Fruit fly (Drosophila melanogaster) whole organism, embryonic: ENCODE results near the gene CG12951.

Source experiments
- B-H2 ChIP-seq: fragments of 200-800 bp; sonication (Bioruptor generic); optimal IDR thresholded peaks from 2 replicates; lab custom pipeline; 2018; ENCODE audit warnings: missing biosample characterization, mild to moderate bottlenecking, missing genetic modification characterization
- Blimp-1 ChIP-seq: fragments of 200-800 bp; sonication (Bioruptor generic); optimal IDR thresholded peaks from 3 replicates; lab custom pipeline; 2018; ENCODE audit warnings: missing biosample characterization, missing genetic modification characterization, mild to moderate bottlenecking, moderate library complexity, missing genetic modification reagents
- CG10979 ChIP-seq: fragments of 200-800 bp; sonication (Bioruptor generic); optimal IDR thresholded peaks from 2 replicates; lab custom pipeline; 2018; ENCODE audit warnings: missing biosample characterization, mild to moderate bottlenecking, missing genetic modification characterization, moderate library complexity
- CG11696 ChIP-seq: fragments of 200-800 bp; sonication (Bioruptor generic); IDR thresholded peaks from 2 replicates; pipeline ENCODE4 v1.3.6; 2022; ENCODE audit warnings: missing biosample characterization, missing genetic modification characterization
- CG12769 ChIP-seq: fragments of 200-800 bp; sonication (Bioruptor generic); optimal IDR thresholded peaks from 2 replicates; lab custom pipeline; 2019; ENCODE audit warnings: missing biosample characterization, mild to moderate bottlenecking, missing genetic modification characterization, moderate library complexity
- CG15479 ChIP-seq: fragments of 200-800 bp; sonication (Bioruptor generic); optimal IDR thresholded peaks from 3 replicates; lab custom pipeline; 2019; ENCODE audit warnings: missing biosample characterization, mild to moderate bottlenecking, missing genetic modification characterization, moderate library complexity
- CG15601 ChIP-seq: fragments of 200-800 bp; sonication (Bioruptor generic); optimal IDR thresholded peaks from 3 replicates; lab custom pipeline; 2019; ENCODE audit warnings: missing biosample characterization, mild to moderate bottlenecking, missing genetic modification characterization, moderate library complexity
- CG1647 ChIP-seq: fragments of 200-800 bp; sonication (Bioruptor generic); optimal IDR thresholded peaks from 3 replicates; lab custom pipeline; 2016; ENCODE audit warnings: missing biosample characterization, missing genetic modification characterization
- CG2116 ChIP-seq: fragments of 200-800 bp; sonication (Bioruptor generic); optimal IDR thresholded peaks from 3 replicates; lab custom pipeline; 2018; ENCODE audit warnings: missing biosample characterization, mild to moderate bottlenecking, missing genetic modification characterization
- CG31441 ChIP-seq: fragments of 200-800 bp; sonication (Bioruptor generic); IDR thresholded peaks from 2 replicates; pipeline ENCODE4 v1.3.6; 2022; ENCODE audit warnings: missing biosample characterization, missing genetic modification characterization
- CG3726 ChIP-seq: fragments of 200-800 bp; sonication (Bioruptor generic); IDR thresholded peaks from 3 replicates; pipeline ENCODE4, ENCODE4 v1.3.6; 2022; ENCODE audit warnings: missing biosample characterization, missing genetic modification characterization
- CG4617 ChIP-seq: fragments of 200-800 bp; sonication (Bioruptor generic); optimal IDR thresholded peaks from 3 replicates; lab custom pipeline; 2016; ENCODE audit warnings: missing biosample characterization, missing genetic modification characterization, borderline replicate concordance
- CG5953 ChIP-seq: fragments of 200-800 bp; sonication (Bioruptor generic); IDR thresholded peaks from 2 replicates; pipeline ENCODE4 v1.3.6; 2022; ENCODE audit warnings: missing biosample characterization, missing genetic modification characterization
- CG7372 ChIP-seq: fragments of 200-800 bp; sonication (Bioruptor generic); IDR thresholded peaks from 2 replicates; pipeline ENCODE4 v1.3.6; 2022; ENCODE audit warnings: missing biosample characterization, missing genetic modification characterization
- CG8924 ChIP-seq: fragments of 200-800 bp; optimal IDR thresholded peaks from 3 replicates; lab custom pipeline; 2019; ENCODE audit warnings: missing biosample characterization, mild to moderate bottlenecking, missing genetic modification characterization, moderate library complexity
- CG9797 ChIP-seq: fragments of 200-800 bp; sonication (Bioruptor generic); optimal IDR thresholded peaks from 3 replicates; lab custom pipeline; 2018; ENCODE audit warnings: missing biosample characterization, mild to moderate bottlenecking, missing genetic modification characterization
- CHES-1-like ChIP-seq: fragments of 200-800 bp; sonication (Bioruptor generic); optimal IDR thresholded peaks from 2 replicates; lab custom pipeline; 2016; ENCODE audit warnings: missing biosample characterization, missing genetic modification characterization
- D ChIP-seq, 2 experiments: fragments of 200-800 bp in 1 of 2; fragments of >200 bp in 1 of 2; sonication (Bioruptor generic) in 1 of 2; optimal IDR thresholded peaks; 2 replicates in 1 of 2; 3 replicates in 1 of 2; lab custom pipeline; 2017; ENCODE audit warnings: mild to moderate bottlenecking in 1 of 2, missing biosample characterization in 1 of 2, missing genetic modification characterization in 1 of 2, missing genetic modification reagents in 1 of 2
- Dbx ChIP-seq: fragments of 200-800 bp; sonication (Bioruptor generic); IDR thresholded peaks from 3 replicates; pipeline ENCODE4 v1.3.6; 2022; ENCODE audit warnings: missing biosample characterization, missing genetic modification characterization
- Dfd ChIP-seq, 2 experiments: fragments of >200 bp; optimal IDR thresholded peaks; 2 replicates each; lab custom pipeline; 2017; ENCODE audit warnings: missing biosample characterization in 2 of 2, missing genetic modification characterization in 2 of 2
- Doc2 ChIP-seq: fragments of 200-800 bp; sonication (Bioruptor generic); IDR thresholded peaks from 2 replicates; pipeline ENCODE4 v1.3.6; 2022; ENCODE audit warnings: missing biosample characterization, missing genetic modification characterization
- ERR ChIP-seq: fragments of 200-800 bp; sonication (Bioruptor generic); optimal IDR thresholded peaks from 2 replicates; lab custom pipeline; 2016; ENCODE audit warnings: missing biosample characterization, missing genetic modification characterization
- Eip74EF ChIP-seq, 2 experiments: fragments of 200-800 bp in 1 of 2; fragments of >200 bp in 1 of 2; sonication (Bioruptor generic) in 1 of 2; optimal IDR thresholded peaks; 2 replicates each; lab custom pipeline; 2017 to 2019; ENCODE audit warnings: missing biosample characterization in 2 of 2, missing genetic modification characterization in 2 of 2, mild to moderate bottlenecking in 1 of 2, moderate library complexity in 1 of 2
- Gsc ChIP-seq: fragments of 200-800 bp; sonication (Bioruptor generic); IDR thresholded peaks from 2 replicates; pipeline ENCODE4 v1.3.6; 2022; ENCODE audit warnings: missing biosample characterization, missing genetic modification characterization
- HLH54F ChIP-seq: fragments of 200-800 bp; sonication (Bioruptor generic); optimal IDR thresholded peaks from 3 replicates; lab custom pipeline; 2016; ENCODE audit warnings: missing biosample characterization, missing genetic modification characterization
- HmgZ ChIP-seq: fragments of 200-800 bp; sonication (Bioruptor generic); optimal IDR thresholded peaks from 2 replicates; lab custom pipeline; 2018; ENCODE audit warnings: missing biosample characterization, mild to moderate bottlenecking, missing genetic modification characterization
- Hr3 ChIP-seq: fragments of 200-800 bp; sonication (Bioruptor generic); optimal IDR thresholded peaks from 3 replicates; lab custom pipeline; 2016; ENCODE audit warnings: missing biosample characterization, missing genetic modification characterization
- Hr39 ChIP-seq: fragments of >200 bp; optimal IDR thresholded peaks from 2 replicates; lab custom pipeline; 2017
- Med ChIP-seq: fragments of 200-800 bp; sonication (Bioruptor generic); peaks from one replicate; lab custom pipeline; 2016; ENCODE audit warnings: missing biosample characterization, missing genetic modification characterization, mild to moderate bottlenecking, inconsistent platforms, moderate library complexity
- NFAT ChIP-seq: fragments of 200-800 bp; sonication (Bioruptor generic); IDR thresholded peaks from 2 replicates; pipeline ENCODE4 v1.3.6; 2022; ENCODE audit warnings: missing biosample characterization, missing genetic modification characterization
- NfI ChIP-seq: fragments of 200-800 bp; sonication (Bioruptor generic); optimal IDR thresholded peaks from 3 replicates; lab custom pipeline; 2018; ENCODE audit warnings: missing biosample characterization, mild to moderate bottlenecking, missing genetic modification characterization, moderate library complexity
- Stat92E ChIP-seq, 3 experiments: fragments of >200 bp in 2 of 3; fragments of 200-800 bp in 1 of 3; sonication (Bioruptor generic) in 1 of 3; optimal IDR thresholded peaks; 2 replicates each; lab custom pipeline; 2017 to 2019; ENCODE audit warnings: missing biosample characterization in 3 of 3, missing genetic modification characterization in 3 of 3, mild to moderate bottlenecking in 1 of 3, moderate library complexity in 1 of 3
- bcd ChIP-seq: fragments of 200-800 bp; sonication (Bioruptor generic); optimal IDR thresholded peaks from 2 replicates; lab custom pipeline; 2017; ENCODE audit warnings: missing biosample characterization, mild to moderate bottlenecking, missing genetic modification characterization
- cato ChIP-seq: fragments of 200-800 bp; sonication (Bioruptor generic); optimal IDR thresholded peaks from 2 replicates; lab custom pipeline; 2016; ENCODE audit warnings: missing biosample characterization, missing genetic modification characterization, borderline replicate concordance
- chif ChIP-seq, 2 experiments: fragments of 200-800 bp; sonication (Bioruptor generic); optimal IDR thresholded peaks; 3 replicates each; lab custom pipeline; 2016; ENCODE audit warnings: missing biosample characterization in 2 of 2, missing genetic modification characterization in 2 of 2
- chinmo ChIP-seq: fragments of 200-800 bp; sonication (Bioruptor generic); IDR thresholded peaks from 4 replicates; pipeline ENCODE4 v1.3.6; 2022; ENCODE audit warnings: missing biosample characterization, missing genetic modification characterization; ENCODE audit not compliant: partially characterized antibody
- ci ChIP-seq: fragments of 200-800 bp; sonication (Bioruptor generic); IDR thresholded peaks from 3 replicates; pipeline ENCODE4 v1.3.6; 2022; ENCODE audit warnings: missing biosample characterization, missing genetic modification characterization
- eve ChIP-seq, 2 experiments: fragments of >200 bp; optimal IDR thresholded peaks; 2 replicates each; lab custom pipeline; 2017; ENCODE audit warnings: missing biosample characterization in 2 of 2, missing genetic modification characterization in 2 of 2
- hbn ChIP-seq: fragments of 200-800 bp; sonication (Bioruptor generic); IDR thresholded peaks from 2 replicates; pipeline ENCODE4 v1.3.6; 2022; ENCODE audit warnings: missing biosample characterization, missing genetic modification characterization; ENCODE audit not compliant: partially characterized antibody
- insv ChIP-seq, 2 experiments: fragments of 200-800 bp; sonication (Bioruptor generic); optimal IDR thresholded peaks; 3 replicates each; lab custom pipeline; 2016 to 2018; ENCODE audit warnings: missing biosample characterization in 2 of 2, missing genetic modification characterization in 2 of 2
- inv ChIP-seq: fragments of 200-800 bp; sonication (Bioruptor generic); IDR thresholded peaks from 2 replicates; pipeline ENCODE4 v1.3.6; 2022; ENCODE audit warnings: missing biosample characterization, missing genetic modification characterization; ENCODE audit not compliant: partially characterized antibody
- lab ChIP-seq: fragments of 200-800 bp; sonication (Bioruptor generic); optimal IDR thresholded peaks from 3 replicates; lab custom pipeline; 2017; ENCODE audit warnings: missing biosample characterization, missing genetic modification characterization, mild to moderate bottlenecking, moderate library complexity, missing genetic modification reagents
- lmd ChIP-seq: fragments of 200-800 bp; sonication (Bioruptor generic); IDR thresholded peaks from 2 replicates; pipeline ENCODE4 v1.3.6; 2022; ENCODE audit warnings: missing biosample characterization, missing genetic modification characterization
- mirr ChIP-seq: fragments of 200-800 bp; sonication (Bioruptor generic); optimal IDR thresholded peaks from 3 replicates; lab custom pipeline; 2018; ENCODE audit warnings: missing biosample characterization, mild to moderate bottlenecking, missing genetic modification characterization
- mld ChIP-seq: fragments of 200-800 bp; sonication (Bioruptor generic); IDR thresholded peaks from 3 replicates; pipeline ENCODE4 v1.3.6; 2022; ENCODE audit warnings: missing biosample characterization, missing genetic modification characterization; ENCODE audit not compliant: partially characterized antibody
- nerfin-2 ChIP-seq: fragments of 200-800 bp; sonication (Bioruptor generic); IDR thresholded peaks from 2 replicates; pipeline ENCODE4 v1.3.6; 2022; ENCODE audit warnings: missing biosample characterization, missing genetic modification characterization; ENCODE audit not compliant: partially characterized antibody
- org-1 ChIP-seq: fragments of 200-800 bp; sonication (Bioruptor generic); optimal IDR thresholded peaks from 2 replicates; lab custom pipeline; 2017; ENCODE audit warnings: missing biosample characterization, missing genetic modification characterization
- wdn ChIP-seq: fragments of 200-800 bp; sonication (Bioruptor generic); IDR thresholded peaks from 2 replicates; pipeline ENCODE4 v1.3.6; 2022; ENCODE audit warnings: missing biosample characterization, missing genetic modification characterization
- wor ChIP-seq: fragments of 200-800 bp; sonication (Bioruptor generic); IDR thresholded peaks from 2 replicates; pipeline ENCODE4 v1.3.6; 2022; ENCODE audit warnings: missing biosample characterization, missing genetic modification characterization
- zf30C ChIP-seq: fragments of 200-800 bp; sonication (Bioruptor generic); optimal IDR thresholded peaks from 3 replicates; lab custom pipeline; 2018; ENCODE audit warnings: missing biosample characterization, mild to moderate bottlenecking, missing genetic modification characterization

CG12951 gene

dm6 chr3R:9353276-9353652 is 23.1 kb upstream of the CG12951 start (continued):
- TF ChIP-seq D (optimal IDR thresholded peaks at IDR 0.05; lab: Kevin White, UChicago): no peak
- TF ChIP-seq D (GFP tag; optimal IDR thresholded peaks at IDR 0.05; lab: Kevin White, UChicago): peak; percentile 86
- no peak for TF ChIP-seq CG31441 (GFP tag; lab: Robert Waterston, UW)
- TF ChIP-seq insv (GFP tag; optimal IDR thresholded peaks at IDR 0.05; lab: Kevin White, UChicago): peak in 1 of 2 experiments; percentile 28
- peak; percentile 84 for TF ChIP-seq Hr3
- peak in 1 of 2 experiments; percentile 91 for TF ChIP-seq eve (GFP tag; optimal IDR thresholded peaks at IDR 0.05; lab: Kevin White, UChicago)
- peak; percentile 71 for TF ChIP-seq CG2116
- TF ChIP-seq CG3726: no peak
- no peak for TF ChIP-seq CG7372 (GFP tag; lab: Robert Waterston, UW)
- TF ChIP-seq lmd (GFP tag; lab: Robert Waterston, UW): no peak
- no peak for TF ChIP-seq mirr
- TF ChIP-seq zf30C (GFP tag; lab: Kevin White, UChicago): peak; percentile 67
- no peak for TF ChIP-seq ci
- TF ChIP-seq mld (GFP tag; lab: Robert Waterston, UW): no peak
- peak; percentile 90 for TF ChIP-seq CG15601 (tag; lab: Kevin White, UChicago)
- TF ChIP-seq wor (GFP tag; lab: Robert Waterston, UW): no peak
- peak; percentile 85 for TF ChIP-seq org-1 (GFP tag; lab: Kevin White, UChicago)
- TF ChIP-seq Dfd (GFP tag; optimal IDR thresholded peaks at IDR 0.05; lab: Kevin White, UChicago): no peak
- peak; percentile 59 for TF ChIP-seq CG4617
- no peak for TF ChIP-seq CG12769 (tag; lab: Kevin White, UChicago)
- peak; percentile 93 for TF ChIP-seq CG10979 (tag; lab: Kevin White, UChicago)
- TF ChIP-seq CG5953 (GFP tag; lab: Robert Waterston, UW): no peak
- no peak for TF ChIP-seq Dbx
- peak; percentile 91 for TF ChIP-seq lab (GFP tag; lab: Kevin White, UChicago)
- TF ChIP-seq chinmo (GFP tag; lab: Robert Waterston, UW): no peak
- peak; percentile 92 for TF ChIP-seq Blimp-1
- TF ChIP-seq HmgZ: peak; percentile 27
- TF ChIP-seq bcd (GFP tag; lab: Kevin White, UChicago): peak; percentile 85
- TF ChIP-seq wdn (GFP tag; lab: Robert Waterston, UW): no peak
- no peak for TF ChIP-seq nerfin-2 (GFP tag; lab: Robert Waterston, UW)
- no peak for TF ChIP-seq Gsc (GFP tag; lab: Robert Waterston, UW)
- TF ChIP-seq CG8924: peak; percentile 94
- TF ChIP-seq CG1647: peak; percentile 46
- no peak for TF ChIP-seq Doc2 (GFP tag; lab: Robert Waterston, UW)
- TF ChIP-seq CG9797 (GFP tag; lab: Kevin White, UChicago): no peak
- TF ChIP-seq B-H2 (GFP tag; lab: Kevin White, UChicago): no peak
- TF ChIP-seq hbn (GFP tag; lab: Robert Waterston, UW): no peak
- TF ChIP-seq NFAT (GFP tag; lab: Robert Waterston, UW): no peak
- no peak for TF ChIP-seq CG11696 (GFP tag; lab: Robert Waterston, UW)
- peak; percentile 1 for TF ChIP-seq CHES-1-like (GFP tag; lab: Kevin White, UChicago)
- peak in 1 of 2 experiments; percentile 88 for TF ChIP-seq Eip74EF (GFP tag; optimal IDR thresholded peaks at IDR 0.05; lab: Kevin White, UChicago)
- no peak for TF ChIP-seq CG15479
- TF ChIP-seq Stat92E (GFP tag; optimal IDR thresholded peaks at IDR 0.05; lab: Kevin White, UChicago): peak in 1 of 3 experiments; percentile 45
- TF ChIP-seq chif (GFP tag; optimal IDR thresholded peaks at IDR 0.05; lab: Kevin White, UChicago): peak; percentile 32 to 41
- TF ChIP-seq Med: peak; percentile 85
- TF ChIP-seq HLH54F: peak; percentile 44
- TF ChIP-seq ERR (GFP tag; lab: Kevin White, UChicago): no peak
- no peak for TF ChIP-seq inv (GFP tag; lab: Robert Waterston, UW)
- no peak for TF ChIP-seq Hr39 (lab: Kevin White, UChicago)
- TF ChIP-seq NfI (GFP tag; lab: Kevin White, UChicago): peak; percentile 83
- TF ChIP-seq cato (GFP tag; lab: Kevin White, UChicago): peak; percentile 75
